Fruit fly (Drosophila melanogaster): ENCODE data around the gene MED30.

- no peak for TF ChIP-seq CTCF (optimal IDR thresholded peaks at IDR 0.05)
- TF ChIP-seq CG8478 (optimal IDR thresholded peaks at IDR 0.05) = no peak
Measured at dm6 chr3L:642865-643738, 10.8 kb downstream of the MED30 start.
